Worm (Caenorhabditis elegans): ENCODE data around the gene C45G9.15.

DNA sequence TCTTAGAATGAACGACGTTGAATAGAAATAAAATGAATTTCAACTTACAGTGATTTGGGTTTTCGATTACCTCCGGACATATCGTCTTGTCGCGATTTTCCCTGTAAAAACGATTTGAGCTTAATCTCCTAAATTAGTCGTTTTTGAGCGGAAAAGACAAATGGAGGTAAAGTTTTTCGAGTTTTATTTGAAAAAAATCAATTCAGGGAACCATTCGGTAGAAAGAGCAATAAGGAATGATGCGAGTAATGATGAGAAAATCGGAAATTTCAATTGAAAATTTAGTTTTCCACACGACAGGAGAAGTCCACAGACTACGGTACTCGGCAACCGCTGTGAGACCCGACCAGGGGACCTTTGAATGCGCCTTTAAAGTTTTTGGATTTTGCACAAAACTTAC is 49.6 kb downstream of the C45G9.15 start, which contains the start of gene R144.10:
- TF ChIP-seq snpc-4 (tag; optimal IDR thresholded peaks at IDR 0.05) (no peak), zag-1 (tag; optimal IDR thresholded peaks at IDR 0.05) (no peak), nhr-12 (tag; optimal IDR thresholded peaks at IDR 0.05) (no peak), lin-39 (tag; optimal IDR thresholded peaks at IDR 0.05) (no peak), ceh-28 (tag; optimal IDR thresholded peaks at IDR 0.05) (no peak), tbx-2 (tag; optimal IDR thresholded peaks at IDR 0.05) (no peak), fos-1 (tag; optimal IDR thresholded peaks at IDR 0.05) (no peak), sea-2 (GFP tag; optimal IDR thresholded peaks at IDR 0.05) (no peak), skn-1 (tag; optimal IDR thresholded peaks at IDR 0.05) (no peak), pha-4 (tag; optimal IDR thresholded peaks at IDR 0.05) (no peak)

All from whole organism, L3 larva.